Worm (Caenorhabditis elegans) whole organism, mixed stage, embryonic: Measurements from ENCODE around the gene act-5.

ENCODE experiments used
- ceh-43 ChIP-seq: fragments of 200-800 bp; sonication (Bioruptor generic); optimal IDR thresholded peaks from 2 replicates; lab custom pipeline; 2018; ENCODE audit warnings: mild to moderate bottlenecking, missing genetic modification characterization, moderate library complexity, missing compliant biosample characterization
- ces-1 ChIP-seq: fragments of 150-350 bp; optimal IDR thresholded peaks from 2 replicates; lab custom pipeline; 2014; ENCODE audit warnings: missing biosample characterization, missing genetic modification reagents, missing genetic modification characterization
- cnd-1 ChIP-seq: fragments of 200-800 bp; sonication (Bioruptor generic); optimal IDR thresholded peaks from 2 replicates; lab custom pipeline; 2018; ENCODE audit warnings: mild to moderate bottlenecking, missing genetic modification characterization, missing compliant biosample characterization
- ham-2 ChIP-seq: fragments of 200-800 bp; sonication (Bioruptor generic); optimal IDR thresholded peaks from 2 replicates; lab custom pipeline; 2018; ENCODE audit warnings: mild to moderate bottlenecking, missing genetic modification characterization, missing compliant biosample characterization
- lsy-2 ChIP-seq: fragments of 150-350 bp; optimal IDR thresholded peaks from 2 replicates; lab custom pipeline; 2014; ENCODE audit warnings: missing biosample characterization, missing genetic modification characterization
- mab-5 ChIP-seq: fragments of 150-350 bp; optimal IDR thresholded peaks from 2 replicates; lab custom pipeline; 2014; ENCODE audit warnings: missing biosample characterization, missing genetic modification characterization
- nhr-28 ChIP-seq: fragments of 150-350 bp; optimal IDR thresholded peaks from 2 replicates; lab custom pipeline; 2014; ENCODE audit warnings: missing biosample characterization, missing genetic modification characterization
- pha-4 ChIP-seq: fragments of 150-350 bp; optimal IDR thresholded peaks from 2 replicates; lab custom pipeline; 2018; ENCODE audit warnings: missing biosample characterization, missing genetic modification reagents, missing genetic modification characterization
- sem-2 ChIP-seq: fragments of 200-800 bp; sonication (Bioruptor generic); optimal IDR thresholded peaks from 2 replicates; lab custom pipeline; 2018; ENCODE audit warnings: mild to moderate bottlenecking, missing genetic modification characterization, missing compliant biosample characterization
- sptf-1 ChIP-seq: sonication (generic microtip); optimal IDR thresholded peaks from 2 replicates; lab custom pipeline; 2017; ENCODE audit warnings: mild to moderate bottlenecking, missing genetic modification characterization, moderate library complexity, missing compliant biosample characterization

DNA sequence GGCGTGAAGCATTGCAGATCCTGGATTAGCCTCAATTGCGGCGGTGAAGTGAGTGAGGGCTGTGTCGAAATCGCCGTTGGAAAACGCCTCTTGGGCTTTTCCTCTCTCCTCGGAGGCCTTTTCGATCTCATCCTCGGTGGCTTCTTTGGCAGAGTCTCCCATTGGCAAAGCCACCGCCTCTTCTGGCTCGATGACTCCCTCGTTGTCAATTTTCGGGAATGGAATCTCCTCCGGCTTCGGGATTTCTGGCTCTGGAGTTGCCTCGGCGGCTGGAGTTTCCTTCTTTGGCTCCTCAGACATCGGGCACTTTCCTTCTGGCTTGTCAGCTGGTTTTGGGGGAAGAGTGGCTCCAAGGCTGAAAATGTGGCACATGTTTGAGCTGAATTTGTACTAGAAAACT is 15.9 kb upstream of the act-5 start:
- no peak for TF ChIP-seq sem-2 (GFP tag; lab: Kevin White, UChicago)
- TF ChIP-seq lsy-2 (tag; lab: Kevin White, UChicago) = no peak
- TF ChIP-seq ham-2 (GFP tag; lab: Kevin White, UChicago) = no peak
- TF ChIP-seq mab-5 (tag; lab: Kevin White, UChicago) = no peak
- TF ChIP-seq sptf-1 = no peak
- no peak for TF ChIP-seq cnd-1 (tag; lab: Kevin White, UChicago)
- TF ChIP-seq ceh-43 (GFP tag; lab: Kevin White, UChicago) = no peak
- no peak for TF ChIP-seq nhr-28 (tag; lab: Kevin White, UChicago)
- TF ChIP-seq ces-1 = no peak
- no peak for TF ChIP-seq pha-4 (tag; lab: Kevin White, UChicago)
